Fruit fly (Drosophila melanogaster) whole organism, embryonic: ENCODE data around the gene Tango1.

Source experiments
- CG1024 ChIP-seq: fragments of 200-800 bp; sonication (Bioruptor generic); IDR thresholded peaks from 2 replicates; pipeline ENCODE4 v1.3.6; 2022; ENCODE audit warnings: missing biosample characterization, missing genetic modification characterization
- CG10267 ChIP-seq: fragments of 200-800 bp; sonication (Bioruptor generic); optimal IDR thresholded peaks from 2 replicates; lab custom pipeline; 2018; ENCODE audit warnings: missing biosample characterization, mild to moderate bottlenecking, missing genetic modification characterization, moderate library complexity
- CG12155 ChIP-seq: fragments of 200-800 bp; sonication (Bioruptor generic); optimal IDR thresholded peaks from 3 replicates; lab custom pipeline; 2016; ENCODE audit warnings: missing biosample characterization, missing genetic modification characterization
- CG15073 ChIP-seq: fragments of 200-800 bp; sonication (Bioruptor generic); optimal IDR thresholded peaks from 2 replicates; lab custom pipeline; 2016; ENCODE audit warnings: missing biosample characterization, missing genetic modification characterization
- CG17912 ChIP-seq: fragments of 200-800 bp; sonication (Bioruptor generic); optimal IDR thresholded peaks from 2 replicates; lab custom pipeline; 2018; ENCODE audit warnings: missing biosample characterization, mild to moderate bottlenecking, missing genetic modification characterization
- CG18599 ChIP-seq: fragments of 200-800 bp; sonication (Bioruptor generic); optimal IDR thresholded peaks from 3 replicates; lab custom pipeline; 2017; ENCODE audit warnings: missing biosample characterization, missing genetic modification characterization, mild to moderate bottlenecking, moderate library complexity, missing genetic modification reagents
- CG2129 ChIP-seq: fragments of 200-800 bp; sonication (Bioruptor generic); IDR thresholded peaks from 2 replicates; pipeline ENCODE4 v1.3.6; 2022; ENCODE audit warnings: missing biosample characterization, missing genetic modification characterization; ENCODE audit not compliant: partially characterized antibody
- CG30431 ChIP-seq: fragments of 200-800 bp; sonication (Bioruptor generic); optimal IDR thresholded peaks from 2 replicates; lab custom pipeline; 2017; ENCODE audit warnings: missing biosample characterization, missing genetic modification characterization
- CG3407 ChIP-seq: fragments of 200-800 bp; sonication (Bioruptor generic); optimal IDR thresholded peaks from 2 replicates; lab custom pipeline; 2018; ENCODE audit warnings: missing biosample characterization, mild to moderate bottlenecking, missing genetic modification characterization
- CG42726 ChIP-seq: fragments of 200-800 bp; sonication (Bioruptor generic); IDR thresholded peaks from 2 replicates; pipeline ENCODE4 v1.3.6; 2022; ENCODE audit warnings: missing biosample characterization, missing genetic modification characterization; ENCODE audit not compliant: partially characterized antibody
- CG4424 ChIP-seq: fragments of 200-800 bp; sonication (Bioruptor generic); optimal IDR thresholded peaks from 3 replicates; lab custom pipeline; 2016; ENCODE audit warnings: missing biosample characterization, missing genetic modification characterization
- CG6654 ChIP-seq: fragments of 200-800 bp; sonication (Bioruptor generic); optimal IDR thresholded peaks from 2 replicates; lab custom pipeline; 2017; ENCODE audit warnings: missing biosample characterization, mild to moderate bottlenecking, missing genetic modification characterization
- CG7271 ChIP-seq: fragments of 200-800 bp; sonication (Bioruptor generic); optimal IDR thresholded peaks from 2 replicates; lab custom pipeline; 2018; ENCODE audit warnings: missing biosample characterization, mild to moderate bottlenecking, missing genetic modification characterization, moderate library complexity
- CG8089 ChIP-seq: fragments of 200-800 bp; sonication (Bioruptor generic); optimal IDR thresholded peaks from 3 replicates; lab custom pipeline; 2016; ENCODE audit warnings: missing biosample characterization, missing genetic modification characterization
- CG8281 ChIP-seq: fragments of 200-800 bp; sonication (Bioruptor generic); optimal IDR thresholded peaks from 2 replicates; lab custom pipeline; 2018; ENCODE audit warnings: missing biosample characterization, mild to moderate bottlenecking, missing genetic modification characterization, moderate library complexity
- CG8765 ChIP-seq: fragments of 200-800 bp; sonication (Bioruptor generic); IDR thresholded peaks from 2 replicates; pipeline ENCODE4 v1.3.6; 2022; ENCODE audit warnings: missing biosample characterization, missing genetic modification characterization
- CG8924 ChIP-seq: fragments of 200-800 bp; optimal IDR thresholded peaks from 3 replicates; lab custom pipeline; 2019; ENCODE audit warnings: missing biosample characterization, mild to moderate bottlenecking, missing genetic modification characterization, moderate library complexity
- CkIIα-i1 ChIP-seq: fragments of 200-800 bp; sonication (Bioruptor generic); IDR thresholded peaks from 2 replicates; pipeline ENCODE4 v1.3.6; 2022; ENCODE audit warnings: missing biosample characterization, missing genetic modification characterization
- Dll ChIP-seq: fragments of 200-800 bp; sonication (Bioruptor generic); IDR thresholded peaks from 4 replicates; pipeline ENCODE4 v1.3.6; 2022; ENCODE audit warnings: missing biosample characterization, missing genetic modification characterization; ENCODE audit not compliant: partially characterized antibody
- Doc2 ChIP-seq: fragments of 200-800 bp; sonication (Bioruptor generic); IDR thresholded peaks from 2 replicates; pipeline ENCODE4 v1.3.6; 2022; ENCODE audit warnings: missing biosample characterization, missing genetic modification characterization
- HLH3B ChIP-seq: fragments of 200-800 bp; sonication (Bioruptor generic); IDR thresholded peaks from 2 replicates; pipeline ENCODE4 v1.3.6; 2022; ENCODE audit warnings: missing biosample characterization, missing genetic modification characterization
- HLHmδ ChIP-seq: fragments of 200-800 bp; sonication (Bioruptor generic); optimal IDR thresholded peaks from 2 replicates; lab custom pipeline; 2018; ENCODE audit warnings: missing biosample characterization, mild to moderate bottlenecking, missing genetic modification characterization, moderate library complexity
- Hmx ChIP-seq: fragments of 200-800 bp; sonication (Bioruptor generic); optimal IDR thresholded peaks from 2 replicates; lab custom pipeline; 2016; ENCODE audit warnings: missing biosample characterization, missing genetic modification characterization
- Hr39 ChIP-seq: fragments of >200 bp; optimal IDR thresholded peaks from 2 replicates; lab custom pipeline; 2017
- Hsf ChIP-seq: fragments of 200-800 bp; sonication (Bioruptor generic); optimal IDR thresholded peaks from 3 replicates; lab custom pipeline; 2016; ENCODE audit warnings: missing biosample characterization, missing genetic modification characterization
- Kr ChIP-seq: fragments of 200-800 bp; sonication (Bioruptor generic); optimal IDR thresholded peaks from 2 replicates; lab custom pipeline; 2017; ENCODE audit warnings: missing biosample characterization, mild to moderate bottlenecking, missing genetic modification characterization
- Lim3 ChIP-seq: fragments of 200-800 bp; sonication (Bioruptor generic); IDR thresholded peaks from 2 replicates; pipeline ENCODE4 v1.3.6; 2022; ENCODE audit warnings: missing biosample characterization, missing genetic modification characterization
- Poxn ChIP-seq: fragments of 200-800 bp; sonication (Bioruptor generic); IDR thresholded peaks from 2 replicates; pipeline ENCODE4 v1.3.6; 2022; ENCODE audit warnings: missing biosample characterization, missing genetic modification characterization
- Trl ChIP-seq, 3 experiments: fragments of >200 bp in 2 of 3; fragments of 200-800 bp in 1 of 3; sonication (Bioruptor generic) in 1 of 3; optimal IDR thresholded peaks; 2 replicates in 1 of 3; 3 replicates in 2 of 3; lab custom pipeline; 2016 to 2017; ENCODE audit warnings: missing biosample characterization in 1 of 3, missing genetic modification characterization in 1 of 3
- ab ChIP-seq: fragments of 200-800 bp; sonication (Bioruptor generic); optimal IDR thresholded peaks from 2 replicates; lab custom pipeline; 2016; ENCODE audit warnings: missing biosample characterization, missing genetic modification characterization
- ac ChIP-seq: fragments of 200-800 bp; sonication (Bioruptor generic); optimal IDR thresholded peaks from 3 replicates; lab custom pipeline; 2017; ENCODE audit warnings: missing biosample characterization, mild to moderate bottlenecking, missing genetic modification characterization
- br ChIP-seq: fragments of >200 bp; optimal IDR thresholded peaks from 2 replicates; lab custom pipeline; 2017
- chn ChIP-seq: fragments of 200-800 bp; sonication (Bioruptor generic); optimal IDR thresholded peaks from 2 replicates; lab custom pipeline; 2016; ENCODE audit warnings: missing biosample characterization, missing genetic modification characterization
- dati ChIP-seq: fragments of 200-800 bp; sonication (Bioruptor generic); IDR thresholded peaks from 2 replicates; pipeline ENCODE4 v1.3.6; 2022; ENCODE audit warnings: missing biosample characterization, missing genetic modification characterization
- dysf ChIP-seq: fragments of 200-800 bp; sonication (Bioruptor generic); IDR thresholded peaks from 3 replicates; pipeline ENCODE4 v1.3.6; 2022; ENCODE audit warnings: missing biosample characterization, missing genetic modification characterization
- en ChIP-seq: fragments of 200-800 bp; sonication (Bioruptor generic); optimal IDR thresholded peaks from 2 replicates; lab custom pipeline; 2016; ENCODE audit warnings: missing biosample characterization, missing genetic modification characterization
- mld ChIP-seq: fragments of 200-800 bp; sonication (Bioruptor generic); IDR thresholded peaks from 3 replicates; pipeline ENCODE4 v1.3.6; 2022; ENCODE audit warnings: missing biosample characterization, missing genetic modification characterization; ENCODE audit not compliant: partially characterized antibody
- nerfin-1 ChIP-seq: fragments of 200-800 bp; sonication (Bioruptor generic); optimal IDR thresholded peaks from 3 replicates; lab custom pipeline; 2019; ENCODE audit warnings: missing biosample characterization, mild to moderate bottlenecking, missing genetic modification characterization, moderate library complexity
- pita ChIP-seq: fragments of 200-800 bp; sonication (Bioruptor generic); optimal IDR thresholded peaks from 2 replicates; lab custom pipeline; 2017; ENCODE audit warnings: missing biosample characterization, mild to moderate bottlenecking, missing genetic modification characterization
- schlank ChIP-seq: fragments of 200-800 bp; sonication (Bioruptor generic); optimal IDR thresholded peaks from 2 replicates; lab custom pipeline; 2018; ENCODE audit warnings: missing biosample characterization, mild to moderate bottlenecking, missing genetic modification characterization
- scrt ChIP-seq: fragments of 200-800 bp; sonication (Bioruptor generic); optimal IDR thresholded peaks from 2 replicates; lab custom pipeline; 2018; ENCODE audit warnings: missing biosample characterization, mild to moderate bottlenecking, missing genetic modification characterization, moderate library complexity
- seq ChIP-seq: fragments of 200-800 bp; sonication (Bioruptor generic); IDR thresholded peaks from 2 replicates; pipeline ENCODE4 v1.3.6; 2022; ENCODE audit warnings: missing biosample characterization, missing genetic modification characterization
- sima ChIP-seq: fragments of 200-800 bp; sonication (Bioruptor generic); optimal IDR thresholded peaks from 2 replicates; lab custom pipeline; 2016; ENCODE audit warnings: missing biosample characterization, missing genetic modification characterization
- slbo ChIP-seq: fragments of 200-800 bp; sonication (Bioruptor generic); IDR thresholded peaks from 2 replicates; pipeline ENCODE4 v1.3.6; 2022; ENCODE audit warnings: missing biosample characterization, missing genetic modification characterization
- so ChIP-seq: fragments of 200-800 bp; sonication (Bioruptor generic); IDR thresholded peaks from 3 replicates; pipeline ENCODE4 v1.3.6; 2022; ENCODE audit warnings: missing biosample characterization, missing genetic modification characterization
- stwl ChIP-seq: fragments of 200-800 bp; sonication (Bioruptor generic); optimal IDR thresholded peaks from 3 replicates; lab custom pipeline; 2018; ENCODE audit warnings: missing biosample characterization, mild to moderate bottlenecking, missing genetic modification characterization, moderate library complexity
- tap ChIP-seq: fragments of 200-800 bp; optimal IDR thresholded peaks from 3 replicates; lab custom pipeline; 2019; ENCODE audit warnings: missing biosample characterization, mild to moderate bottlenecking, missing genetic modification characterization, moderate library complexity
- unc-4 ChIP-seq: fragments of 200-800 bp; sonication (Bioruptor generic); IDR thresholded peaks from 2 replicates; pipeline ENCODE4 v1.3.6; 2022; ENCODE audit warnings: missing biosample characterization, missing genetic modification characterization; ENCODE audit not compliant: partially characterized antibody
- vnd ChIP-seq: fragments of 200-800 bp; sonication (Bioruptor generic); IDR thresholded peaks from 3 replicates; pipeline ENCODE4 v1.3.6; 2022; ENCODE audit warnings: missing biosample characterization, missing genetic modification characterization; ENCODE audit not compliant: partially characterized antibody

Tango1 gene

dm6 chr2L:6673211-6674012 is 24.2 kb downstream of the Tango1 start, which contains the start of gene Spn27A (continued):
- TF ChIP-seq Hsf (peak; percentile 68), CG8089 (peak; percentile 40), CG15073 (GFP tag; lab: Kevin White, UChicago) (no peak), sima (GFP tag; lab: Kevin White, UChicago) (no peak), dysf (GFP tag; lab: Robert Waterston, UW) (peak; percentile 54), Poxn (GFP tag; lab: Robert Waterston, UW) (no peak), CG10267 (tag; lab: Kevin White, UChicago) (peak; percentile 95), CG12155 (GFP tag; lab: Kevin White, UChicago) (peak; percentile 40), CG3407 (GFP tag; lab: Kevin White, UChicago) (no peak), vnd (GFP tag; lab: Robert Waterston, UW) (no peak), Lim3 (GFP tag; lab: Robert Waterston, UW) (no peak), Doc2 (GFP tag; lab: Robert Waterston, UW) (no peak), nerfin-1 (tag; lab: Kevin White, UChicago) (peak; percentile 76), HLH3B (peak; percentile 54), seq (peak; percentile 26; the same call in 1 of the 2 replicates), CG18599 (GFP tag; lab: Kevin White, UChicago) (no peak), CkIIα-i1 (GFP tag; lab: Robert Waterston, UW) (no peak), Hmx (no peak), Hr39 (lab: Kevin White, UChicago) (no peak), slbo (GFP tag; lab: Robert Waterston, UW) (peak; percentile 38; the same call in 1 of the 2 replicates), tap (tag; lab: Kevin White, UChicago) (no peak), scrt (GFP tag; lab: Kevin White, UChicago) (peak; percentile 38), CG8765 (GFP tag; lab: Robert Waterston, UW) (no peak), Trl (optimal IDR thresholded peaks at IDR 0.05; lab: Kevin White, UChicago) (peak; percentile 50 to 60), Trl (GFP tag; optimal IDR thresholded peaks at IDR 0.05; lab: Kevin White, UChicago) (peak; percentile 43), schlank (tag; lab: Kevin White, UChicago) (no peak), Dll (GFP tag; lab: Robert Waterston, UW) (0 out of 4 replicates have a peak, but pooled peaks have one; percentile 28), HLHmδ (GFP tag; lab: Kevin White, UChicago) (no peak), CG7271 (tag; lab: Kevin White, UChicago) (no peak), so (GFP tag; lab: Robert Waterston, UW) (0 out of 3 replicates have a peak, but pooled peaks have one; percentile 31), unc-4 (GFP tag; lab: Robert Waterston, UW) (no peak), chn (peak; percentile 28), CG4424 (GFP tag; lab: Kevin White, UChicago) (peak; percentile 57), CG2129 (GFP tag; lab: Robert Waterston, UW) (no peak), CG1024 (GFP tag; lab: Robert Waterston, UW) (no peak), mld (no peak), CG8924 (tag; lab: Kevin White, UChicago) (no peak), stwl (tag; lab: Kevin White, UChicago) (peak; percentile 90), dati (GFP tag; lab: Robert Waterston, UW) (no peak), en (GFP tag; lab: Kevin White, UChicago) (peak; percentile 19), CG42726 (GFP tag; lab: Robert Waterston, UW) (no peak), br (no peak), CG17912 (GFP tag; lab: Kevin White, UChicago) (peak; percentile 40), ab (GFP tag; lab: Kevin White, UChicago) (no peak), Kr (GFP tag; lab: Kevin White, UChicago) (no peak), CG8281 (tag; lab: Kevin White, UChicago) (peak; percentile 21), CG6654 (GFP tag; lab: Kevin White, UChicago) (peak; percentile 2), pita (no peak), CG30431 (GFP tag; lab: Kevin White, UChicago) (peak; percentile 22), ac (no peak)
